Worm (Caenorhabditis elegans) whole organism, L2 larva: Measurements from ENCODE around the gene F28C1.1.

Experiments
- C34F6.9 ChIP-seq: fragments of 150-350 bp; optimal IDR thresholded peaks from 2 replicates; lab custom pipeline; 2014; ENCODE audit warnings: missing biosample characterization, missing genetic modification characterization
- F13H6.1 ChIP-seq: sonication (generic microtip); optimal IDR thresholded peaks from 2 replicates; lab custom pipeline; 2016; ENCODE audit warnings: missing genetic modification characterization, missing compliant biosample characterization
- R02D3.7 ChIP-seq: fragments of 150-350 bp; optimal IDR thresholded peaks from 2 replicates; lab custom pipeline; 2014; ENCODE audit warnings: missing biosample characterization, missing genetic modification characterization
- Y55F3AM.14 ChIP-seq: fragments of 200-800 bp; sonication (Bioruptor generic); optimal IDR thresholded peaks from 2 replicates; lab custom pipeline; 2018; ENCODE audit warnings: mild to moderate bottlenecking, missing genetic modification characterization, missing compliant biosample characterization
- alr-1 ChIP-seq: fragments of 150-350 bp; optimal IDR thresholded peaks from 2 replicates; lab custom pipeline; 2014; ENCODE audit warnings: missing biosample characterization, missing genetic modification characterization
- ama-1 ChIP-seq: fragments of 150-350 bp; optimal IDR thresholded peaks from 2 replicates; lab custom pipeline; 2018; ENCODE audit warnings: inconsistent platforms
- blmp-1 ChIP-seq: sonication (generic microtip); optimal IDR thresholded peaks from 2 replicates; lab custom pipeline; 2017; ENCODE audit warnings: missing genetic modification characterization, mild to moderate bottlenecking, missing compliant biosample characterization, antibody characterized with exemption, moderate library complexity; ENCODE audit not compliant: insufficient read depth
- ceh-16 ChIP-seq: fragments of 150-350 bp; optimal IDR thresholded peaks from 2 replicates; lab custom pipeline; 2014; ENCODE audit warnings: missing biosample characterization, missing genetic modification characterization
- ceh-82 ChIP-seq: fragments of 150-350 bp; optimal IDR thresholded peaks from 2 replicates; lab custom pipeline; 2014; ENCODE audit warnings: missing biosample characterization, missing genetic modification characterization
- crh-2 ChIP-seq: sonication (generic microtip); optimal IDR thresholded peaks from 2 replicates; lab custom pipeline; 2017; ENCODE audit warnings: missing biosample characterization, missing genetic modification characterization
- dmd-4 ChIP-seq: sonication (generic microtip); optimal IDR thresholded peaks from 2 replicates; lab custom pipeline; 2017; ENCODE audit warnings: missing biosample characterization, missing genetic modification characterization
- egl-27 ChIP-seq: sonication (generic microtip); optimal IDR thresholded peaks from 3 replicates; lab custom pipeline; 2017; ENCODE audit warnings: missing biosample characterization, missing genetic modification reagents, missing genetic modification characterization
- elt-3 ChIP-seq: sonication (generic microtip); optimal IDR thresholded peaks from 2 replicates; lab custom pipeline; 2017; ENCODE audit warnings: missing biosample characterization, missing genetic modification characterization
- fos-1 ChIP-seq: fragments of 150-350 bp; optimal IDR thresholded peaks from 2 replicates; lab custom pipeline; 2014; ENCODE audit warnings: missing biosample characterization, missing genetic modification characterization
- gmeb-1 ChIP-seq: fragments of 150-350 bp; optimal IDR thresholded peaks from 2 replicates; lab custom pipeline; 2014; ENCODE audit warnings: missing biosample characterization, missing genetic modification characterization
- lin-11 ChIP-seq: fragments of 150-350 bp; sonication (generic microtip); optimal IDR thresholded peaks from 2 replicates; lab custom pipeline; 2014; ENCODE audit warnings: missing biosample characterization, missing genetic modification characterization, inconsistent platforms, mixed read lengths
- lin-13 ChIP-seq: fragments of 150-350 bp; optimal IDR thresholded peaks from 2 replicates; lab custom pipeline; 2014; ENCODE audit warnings: missing biosample characterization, missing genetic modification reagents, missing genetic modification characterization
- lin-39 ChIP-seq: fragments of 150-350 bp; optimal IDR thresholded peaks from 2 replicates; lab custom pipeline; 2014; ENCODE audit warnings: missing biosample characterization, missing genetic modification reagents, missing genetic modification characterization
- lsy-2 ChIP-seq, 2 experiments: fragments of 150-350 bp in 1 of 2; sonication (generic microtip) in 1 of 2; optimal IDR thresholded peaks; 2 replicates each; lab custom pipeline; 2014 to 2017; ENCODE audit warnings: missing biosample characterization in 2 of 2, missing genetic modification characterization in 2 of 2
- mab-5 ChIP-seq: fragments of 150-350 bp; optimal IDR thresholded peaks from 2 replicates; lab custom pipeline; 2014; ENCODE audit warnings: missing biosample characterization, missing genetic modification characterization
- mbf-1 ChIP-seq: sonication (generic microtip); optimal IDR thresholded peaks from 2 replicates; lab custom pipeline; 2017; ENCODE audit warnings: missing biosample characterization, missing genetic modification characterization
- mdl-1 ChIP-seq, 2 experiments: fragments of 150-350 bp in 1 of 2; sonication (generic microtip) in 1 of 2; optimal IDR thresholded peaks; 2 replicates each; lab custom pipeline; 2017; ENCODE audit warnings: missing biosample characterization in 2 of 2, missing genetic modification characterization in 2 of 2
- nhr-10 ChIP-seq: sonication (generic microtip); optimal IDR thresholded peaks from 2 replicates; lab custom pipeline; 2017; ENCODE audit warnings: missing biosample characterization, missing genetic modification characterization
- nhr-11 ChIP-seq: fragments of 150-350 bp; optimal IDR thresholded peaks from 2 replicates; lab custom pipeline; 2014; ENCODE audit warnings: missing biosample characterization, missing genetic modification characterization
- nhr-12 ChIP-seq: fragments of 150-350 bp; optimal IDR thresholded peaks from 2 replicates; lab custom pipeline; 2014; ENCODE audit warnings: missing biosample characterization, missing genetic modification characterization
- nhr-129 ChIP-seq: fragments of 150-350 bp; optimal IDR thresholded peaks from 2 replicates; lab custom pipeline; 2014; ENCODE audit warnings: missing biosample characterization, missing genetic modification characterization
- nhr-21 ChIP-seq: fragments of 150-350 bp; optimal IDR thresholded peaks from 2 replicates; lab custom pipeline; 2014; ENCODE audit warnings: missing biosample characterization, missing genetic modification characterization
- nhr-23 ChIP-seq: fragments of 150-350 bp; optimal IDR thresholded peaks from 2 replicates; lab custom pipeline; 2014; ENCODE audit warnings: missing biosample characterization, missing genetic modification reagents, missing genetic modification characterization
- nhr-25 ChIP-seq: fragments of 150-350 bp; sonication (generic microtip); optimal IDR thresholded peaks from 3 replicates; lab custom pipeline; 2014; ENCODE audit warnings: missing biosample characterization, missing genetic modification characterization
- nhr-6 ChIP-seq: fragments of 150-350 bp; optimal IDR thresholded peaks from 2 replicates; lab custom pipeline; 2014; ENCODE audit warnings: missing biosample characterization, missing genetic modification characterization
- nhr-77 ChIP-seq: fragments of 150-350 bp; optimal IDR thresholded peaks from 2 replicates; lab custom pipeline; 2014; ENCODE audit warnings: missing biosample characterization, missing genetic modification characterization
- peb-1 ChIP-seq: fragments of 150-350 bp; optimal IDR thresholded peaks from 2 replicates; lab custom pipeline; 2014; ENCODE audit warnings: missing biosample characterization, missing genetic modification characterization
- sem-4 ChIP-seq: fragments of 150-350 bp; optimal IDR thresholded peaks from 2 replicates; lab custom pipeline; 2014; ENCODE audit warnings: missing biosample characterization, missing genetic modification reagents, missing genetic modification characterization
- sma-3 ChIP-seq: sonication (generic microtip); optimal IDR thresholded peaks from 2 replicates; lab custom pipeline; 2016; ENCODE audit warnings: missing genetic modification reagents, missing genetic modification characterization, missing compliant biosample characterization
- sma-9 ChIP-seq, 2 experiments: fragments of 150-350 bp in 1 of 2; sonication (generic microtip) in 1 of 2; optimal IDR thresholded peaks; 2 replicates each; lab custom pipeline; 2014 to 2016; ENCODE audit warnings: missing genetic modification characterization in 2 of 2, mild to moderate bottlenecking in 1 of 2, missing biosample characterization in 1 of 2, missing compliant biosample characterization in 1 of 2, missing genetic modification reagents in 1 of 2, moderate library complexity in 1 of 2
- snpc-4 ChIP-seq: fragments of 150-350 bp; optimal IDR thresholded peaks from 2 replicates; lab custom pipeline; 2014; ENCODE audit warnings: missing biosample characterization, missing genetic modification characterization
- unc-39 ChIP-seq: fragments of 150-350 bp; optimal IDR thresholded peaks from 2 replicates; lab custom pipeline; 2014; ENCODE audit warnings: missing biosample characterization, missing genetic modification characterization
- unc-55 ChIP-seq: fragments of 150-350 bp; sonication (generic microtip); optimal IDR thresholded peaks from 3 replicates; lab custom pipeline; 2014; ENCODE audit warnings: missing biosample characterization, missing genetic modification reagents, missing genetic modification characterization
- unc-62 ChIP-seq: fragments of 150-350 bp; optimal IDR thresholded peaks from 2 replicates; lab custom pipeline; 2014; ENCODE audit warnings: missing biosample characterization, missing genetic modification reagents, missing genetic modification characterization
- zag-1 ChIP-seq: fragments of 150-350 bp; optimal IDR thresholded peaks from 2 replicates; lab custom pipeline; 2014; ENCODE audit warnings: missing biosample characterization, missing genetic modification characterization
- ztf-1 ChIP-seq: fragments of 200-800 bp; sonication (Bioruptor generic); conservative IDR thresholded peaks from 2 replicates; pipeline ENCODE4 v1.3.6; 2022; ENCODE audit warnings: missing genetic modification characterization, missing compliant biosample characterization
- ztf-4 ChIP-seq: fragments of 150-350 bp; optimal IDR thresholded peaks from 2 replicates; lab custom pipeline; 2014; ENCODE audit warnings: missing biosample characterization, missing genetic modification characterization

The F28C1.1 gene

ce11 chrV:12486934-12487333, 36.3 kb downstream of the F28C1.1 start, which contains the start of gene inx-11:
inx-11 (plus strand) TSS chrV:12487234.
- no peak for TF ChIP-seq egl-27 (tag; lab: Kevin White, UChicago)
- peak; percentile 20 for TF ChIP-seq F13H6.1
- TF ChIP-seq, all 48 proteins: peak for 1

ce11 chrV:12488002-12488401, 37.4 kb downstream of the F28C1.1 start:
- TF ChIP-seq elt-3 (tag; lab: Kevin White, UChicago) (no peak), ztf-4 (tag; lab: Kevin White, UChicago) (no peak), lin-11 (tag; lab: Kevin White, UChicago) (no peak), nhr-25 (tag; lab: Kevin White, UChicago) (no peak), nhr-11 (tag; lab: Kevin White, UChicago) (no peak), nhr-12 (no peak), nhr-129 (peak; percentile 44), unc-62 (GFP tag; lab: Kevin White, UChicago) (no peak), sma-9 (GFP tag; optimal IDR thresholded peaks at IDR 0.05; lab: Kevin White, UChicago) (peak; percentile 19), sma-9 (tag; optimal IDR thresholded peaks at IDR 0.05; lab: Kevin White, UChicago) (no peak), peb-1 (tag; lab: Kevin White, UChicago) (no peak), zag-1 (tag; lab: Kevin White, UChicago) (no peak)

- TF ChIP-seq crh-2 (tag; lab: Kevin White, UChicago) (peak; percentile 60), mbf-1 (tag; lab: Kevin White, UChicago) (no peak), nhr-12 (no peak), dmd-4 (tag; lab: Kevin White, UChicago) (no peak), F13H6.1 (peak; percentile 75), nhr-10 (tag; lab: Kevin White, UChicago) (peak; percentile 27), sma-9 (GFP tag; optimal IDR thresholded peaks at IDR 0.05; lab: Kevin White, UChicago) (peak; percentile 86), sma-9 (tag; optimal IDR thresholded peaks at IDR 0.05; lab: Kevin White, UChicago) (no peak), alr-1 (tag; lab: Kevin White, UChicago) (no peak), fos-1 (tag; lab: Kevin White, UChicago) (peak; percentile 57), ceh-82 (tag; lab: Kevin White, UChicago) (no peak), nhr-21 (tag; lab: Kevin White, UChicago) (peak; percentile 70), unc-39 (no peak), lin-13 (peak; percentile 81), lin-11 (tag; lab: Kevin White, UChicago) (no peak), nhr-25 (tag; lab: Kevin White, UChicago) (peak; percentile 70), nhr-23 (tag; lab: Kevin White, UChicago) (no peak), snpc-4 (tag; lab: Kevin White, UChicago) (peak; percentile 99), ztf-1 (GFP tag; lab: Robert Waterston, UW) (no peak), ztf-4 (tag; lab: Kevin White, UChicago) (peak; percentile 73), unc-62 (GFP tag; lab: Kevin White, UChicago) (peak; percentile 17), blmp-1 (tag; lab: Kevin White, UChicago) (no peak), R02D3.7 (tag; lab: Kevin White, UChicago) (peak; percentile 33), egl-27 (tag; lab: Kevin White, UChicago) (peak; percentile 45), sma-3 (peak; percentile 85), lsy-2 (tag; optimal IDR thresholded peaks at IDR 0.05; lab: Kevin White, UChicago) (peak; percentile 61 to 71), nhr-77 (no peak), mab-5 (no peak), mdl-1 (tag; optimal IDR thresholded peaks at IDR 0.05; lab: Kevin White, UChicago) (peak; percentile 50 to 83), nhr-129 (peak; percentile 59), nhr-11 (tag; lab: Kevin White, UChicago) (no peak), gmeb-1 (peak; percentile 81), ama-1 (lab: Kevin White, UChicago) (peak; percentile 86), ceh-16 (tag; lab: Kevin White, UChicago) (peak; percentile 71), nhr-6 (tag; lab: Kevin White, UChicago) (no peak), sem-4 (tag; lab: Kevin White, UChicago) (no peak), unc-55 (GFP tag; lab: Kevin White, UChicago) (no peak), C34F6.9 (tag; lab: Kevin White, UChicago) (no peak), Y55F3AM.14 (GFP tag; lab: Kevin White, UChicago) (no peak), lin-39 (tag; lab: Kevin White, UChicago) (no peak)
- TF ChIP-seq, all 48 proteins: peak for 20
These were observed 40.6 kb downstream of the F28C1.1 start for ce11 chrV:12491070-12491643.
